Worm (Caenorhabditis elegans): ENCODE measurements around the gene Y55B1BL.2.

Y55B1BL.2 gene

DNA sequence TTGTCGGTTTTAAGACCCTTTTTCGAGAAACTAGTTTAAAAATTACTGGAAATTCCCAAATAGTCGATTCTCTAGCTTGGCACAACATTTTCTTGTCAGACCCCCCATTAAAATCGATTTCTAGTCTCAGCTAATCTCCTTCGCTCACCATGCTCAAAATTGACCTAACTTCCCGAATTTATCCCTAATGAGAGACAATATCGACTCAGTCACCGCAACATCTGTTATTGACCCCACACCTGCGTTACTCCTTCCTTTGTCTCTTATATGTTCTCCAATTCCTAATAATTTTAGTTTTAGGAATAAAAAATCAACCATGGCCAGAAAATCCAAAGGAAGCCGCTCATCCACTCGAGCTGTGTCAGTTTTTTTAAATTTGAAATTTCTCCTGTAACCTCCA, 26.5 kb downstream of the Y55B1BL.2 start, which contains the start of gene cec-8:
Gene cec-8 (plus strand): TSS at position 301 of the 400 bp plus-strand sequence.
- TF ChIP-seq nhr-6 (tag; optimal IDR thresholded peaks at IDR 0.05) = no peak
- no peak for TF ChIP-seq nhr-77 (tag; optimal IDR thresholded peaks at IDR 0.05)
- no peak for TF ChIP-seq F13H6.1 (tag; optimal IDR thresholded peaks at IDR 0.05)
- TF ChIP-seq mdl-1 (tag; optimal IDR thresholded peaks at IDR 0.05) = no peak
- no peak for TF ChIP-seq ama-1 (optimal IDR thresholded peaks at IDR 0.05)
- TF ChIP-seq C34F6.9 (tag; optimal IDR thresholded peaks at IDR 0.05) = no peak
- TF ChIP-seq mbf-1 (tag; optimal IDR thresholded peaks at IDR 0.05) = no peak
- no peak for TF ChIP-seq egl-27 (tag; optimal IDR thresholded peaks at IDR 0.05)
- TF ChIP-seq unc-39 (tag; optimal IDR thresholded peaks at IDR 0.05) = no peak
- no peak for TF ChIP-seq nhr-21 (tag; optimal IDR thresholded peaks at IDR 0.05)
- TF ChIP-seq lin-13 (GFP tag; optimal IDR thresholded peaks at IDR 0.05) = no peak
- no peak for TF ChIP-seq lin-39 (tag; optimal IDR thresholded peaks at IDR 0.05)
- no peak for TF ChIP-seq elt-3 (tag; optimal IDR thresholded peaks at IDR 0.05)
- no peak for TF ChIP-seq dmd-4 (tag; optimal IDR thresholded peaks at IDR 0.05)
- TF ChIP-seq lin-11 (tag; optimal IDR thresholded peaks at IDR 0.05) = no peak
- no peak for TF ChIP-seq Y55F3AM.14 (GFP tag; optimal IDR thresholded peaks at IDR 0.05)
- no peak for TF ChIP-seq unc-62 (GFP tag; optimal IDR thresholded peaks at IDR 0.05)
- no peak for TF ChIP-seq peb-1 (tag; optimal IDR thresholded peaks at IDR 0.05)
- no peak for TF ChIP-seq snpc-4 (tag; optimal IDR thresholded peaks at IDR 0.05)
- no peak for TF ChIP-seq blmp-1 (tag; optimal IDR thresholded peaks at IDR 0.05; ENCODE audit: insufficient read depth)

- no peak for TF ChIP-seq mbf-1 (tag; optimal IDR thresholded peaks at IDR 0.05)
- no peak for TF ChIP-seq nhr-11 (tag; optimal IDR thresholded peaks at IDR 0.05)
- TF ChIP-seq sem-4 (tag; optimal IDR thresholded peaks at IDR 0.05) = no peak
- peak; percentile 63 for TF ChIP-seq nhr-10 (tag; optimal IDR thresholded peaks at IDR 0.05)
- TF ChIP-seq Y55F3AM.14 (GFP tag; optimal IDR thresholded peaks at IDR 0.05) = peak; percentile 23
- TF ChIP-seq sma-9 (GFP tag; optimal IDR thresholded peaks at IDR 0.05) = peak; percentile 41
- no peak for TF ChIP-seq sma-9 (tag; optimal IDR thresholded peaks at IDR 0.05)
- TF ChIP-seq ceh-82 (tag; optimal IDR thresholded peaks at IDR 0.05) = no peak
- no peak for TF ChIP-seq zag-1 (tag; optimal IDR thresholded peaks at IDR 0.05)
- TF ChIP-seq gmeb-1 (tag; optimal IDR thresholded peaks at IDR 0.05) = peak; percentile 34
- no peak for TF ChIP-seq ztf-1 (GFP tag; conservative IDR thresholded peaks at IDR 0.05)
- peak; percentile 40 for TF ChIP-seq nhr-129 (tag; optimal IDR thresholded peaks at IDR 0.05)
- TF ChIP-seq peb-1 (tag; optimal IDR thresholded peaks at IDR 0.05) = no peak
- peak; percentile 41 for TF ChIP-seq egl-27 (tag; optimal IDR thresholded peaks at IDR 0.05)
- no peak for TF ChIP-seq dmd-4 (tag; optimal IDR thresholded peaks at IDR 0.05)
- no peak for TF ChIP-seq R02D3.7 (tag; optimal IDR thresholded peaks at IDR 0.05)
- TF ChIP-seq unc-62 (GFP tag; optimal IDR thresholded peaks at IDR 0.05) = no peak
- TF ChIP-seq skn-1 (tag; optimal IDR thresholded peaks at IDR 0.05) = no peak
- TF ChIP-seq ZK546.5 (tag; optimal IDR thresholded peaks at IDR 0.05) = no peak
- TF ChIP-seq nhr-12 (tag; optimal IDR thresholded peaks at IDR 0.05) = no peak
- TF ChIP-seq nhr-25 (tag; optimal IDR thresholded peaks at IDR 0.05) = peak; percentile 84
- peak; percentile 66 for TF ChIP-seq crh-2 (tag; optimal IDR thresholded peaks at IDR 0.05)
- no peak for TF ChIP-seq ztf-4 (tag; optimal IDR thresholded peaks at IDR 0.05)
- no peak for TF ChIP-seq aly-2 (tag; optimal IDR thresholded peaks at IDR 0.05)
- TF ChIP-seq fos-1 (tag; optimal IDR thresholded peaks at IDR 0.05) = peak; percentile 43
- peak; percentile 31 for TF ChIP-seq ceh-16 (tag; optimal IDR thresholded peaks at IDR 0.05)
- TF ChIP-seq lin-11 (tag; optimal IDR thresholded peaks at IDR 0.05) = no peak
- no peak for TF ChIP-seq unc-39 (tag; optimal IDR thresholded peaks at IDR 0.05)
- TF ChIP-seq nhr-21 (tag; optimal IDR thresholded peaks at IDR 0.05) = peak; percentile 79
- TF ChIP-seq F13H6.1 (tag; optimal IDR thresholded peaks at IDR 0.05) = peak; percentile 70
- TF ChIP-seq unc-55 (GFP tag; optimal IDR thresholded peaks at IDR 0.05) = peak; percentile 65
- TF ChIP-seq ama-1 (optimal IDR thresholded peaks at IDR 0.05) = no peak
- TF ChIP-seq nhr-237 (tag; optimal IDR thresholded peaks at IDR 0.05) = no peak
- TF ChIP-seq blmp-1 (tag; optimal IDR thresholded peaks at IDR 0.05; ENCODE audit: insufficient read depth) = peak; percentile 56
- TF ChIP-seq ztf-11 (tag; optimal IDR thresholded peaks at IDR 0.05) = no peak
- TF ChIP-seq C34F6.9 (tag; optimal IDR thresholded peaks at IDR 0.05) = peak; percentile 51
- peak; percentile 32 for TF ChIP-seq nhr-6 (tag; optimal IDR thresholded peaks at IDR 0.05)
- no peak for TF ChIP-seq nhr-23 (tag; optimal IDR thresholded peaks at IDR 0.05)
- TF ChIP-seq lin-39 (tag; optimal IDR thresholded peaks at IDR 0.05) = no peak
- TF ChIP-seq elt-1 (tag; optimal IDR thresholded peaks at IDR 0.05) = no peak
- no peak for TF ChIP-seq alr-1 (tag; optimal IDR thresholded peaks at IDR 0.05)
- TF ChIP-seq snpc-4 (tag; optimal IDR thresholded peaks at IDR 0.05) = no peak
- peak; percentile 59 for TF ChIP-seq sma-3 (GFP tag; optimal IDR thresholded peaks at IDR 0.05)
- peak; percentile 59 for TF ChIP-seq lin-13 (GFP tag; optimal IDR thresholded peaks at IDR 0.05)
- peak; percentile 16 to 75 for TF ChIP-seq lsy-2 (tag; optimal IDR thresholded peaks at IDR 0.05)
- TF ChIP-seq nhr-77 (tag; optimal IDR thresholded peaks at IDR 0.05) = no peak
- TF ChIP-seq mdl-1 (tag; optimal IDR thresholded peaks at IDR 0.05) = peak in 1 of 2 experiments; percentile 21
- peak; percentile 26 for TF ChIP-seq mab-5 (tag; optimal IDR thresholded peaks at IDR 0.05)
- no peak for TF ChIP-seq elt-3 (tag; optimal IDR thresholded peaks at IDR 0.05)
These were observed 30.4 kb downstream of the Y55B1BL.2 start for ce11 chrIII:432988-433387.

Measured in whole organism, L2 larva.